Fruit fly (Drosophila melanogaster): Measurements from ENCODE around the gene Blos3.

dm6 chr3L:18901411-18901810 is 31.4 kb downstream of the Blos3 start, which contains the start of the genes arx and CG6843:
- TF ChIP-seq psq (optimal IDR thresholded peaks at IDR 0.05) = no peak
- no peak for TF ChIP-seq insv (optimal IDR thresholded peaks at IDR 0.05)
- no peak for TF ChIP-seq h (optimal IDR thresholded peaks at IDR 0.05)

Measured in Kc167 (cell line).